Worm (Caenorhabditis elegans) whole organism, L1 larva: Measurements from ENCODE around the gene C02F12.5.

ENCODE experiments used
- alr-1 ChIP-seq: fragments of 200-800 bp; sonication (Bioruptor generic); optimal IDR thresholded peaks from 2 replicates; lab custom pipeline; 2018; ENCODE audit warnings: borderline replicate concordance, mild to moderate bottlenecking, missing genetic modification characterization, missing compliant biosample characterization
- blmp-1 ChIP-seq: fragments of 150-350 bp; optimal IDR thresholded peaks from 2 replicates; lab custom pipeline; 2014; ENCODE audit warnings: missing biosample characterization, missing genetic modification characterization
- ceh-63 ChIP-seq: fragments of 200-800 bp; sonication (Bioruptor generic); optimal IDR thresholded peaks from 2 replicates; lab custom pipeline; 2018; ENCODE audit warnings: mild to moderate bottlenecking, missing genetic modification characterization, missing compliant biosample characterization
- ceh-8 ChIP-seq: fragments of 200-800 bp; sonication (Bioruptor generic); optimal IDR thresholded peaks from 2 replicates; lab custom pipeline; 2018; ENCODE audit warnings: mild to moderate bottlenecking, missing genetic modification characterization, moderate library complexity, missing compliant biosample characterization
- ceh-82 ChIP-seq, 3 experiments: fragments of 150-350 bp in 1 of 3; sonication (generic microtip) in 2 of 3; optimal IDR thresholded peaks; 2 replicates each; lab custom pipeline; 2014 to 2017; ENCODE audit warnings: missing biosample characterization in 3 of 3, missing genetic modification characterization in 3 of 3
- ces-1 ChIP-seq: fragments of 150-350 bp; optimal IDR thresholded peaks from 2 replicates; lab custom pipeline; 2014; ENCODE audit warnings: missing biosample characterization, missing genetic modification reagents, missing genetic modification characterization
- dpl-1 ChIP-seq, 3 experiments: fragments of 150-350 bp in 2 of 3; sonication (generic microtip) in 1 of 3; optimal IDR thresholded peaks; 2 replicates each; lab custom pipeline; 2014 to 2017; ENCODE audit warnings: missing biosample characterization in 3 of 3, missing genetic modification characterization in 3 of 3, missing genetic modification reagents in 3 of 3
- egl-13 ChIP-seq: sonication (generic microtip); optimal IDR thresholded peaks from 2 replicates; lab custom pipeline; 2016; ENCODE audit warnings: missing genotype, missing genetic modification reagents, missing genetic modification characterization, missing compliant biosample characterization
- egl-27 ChIP-seq, 2 experiments: fragments of 150-350 bp in 1 of 2; sonication (generic microtip); optimal IDR thresholded peaks; 3 replicates each; lab custom pipeline; 2017 to 2018; ENCODE audit warnings: missing biosample characterization in 2 of 2, missing genetic modification characterization in 2 of 2, missing genetic modification reagents in 2 of 2
- elt-3 ChIP-seq, 6 experiments: fragments of 150-350 bp in 1 of 6; sonication (generic microtip); optimal IDR thresholded peaks; 2 replicates each; lab custom pipeline; 2017 to 2018; ENCODE audit warnings: missing biosample characterization in 6 of 6, missing genetic modification characterization in 6 of 6, inconsistent platforms in 1 of 6
- ets-5 ChIP-seq: fragments of 200-800 bp; sonication (Bioruptor generic); IDR thresholded peaks from 2 replicates; pipeline ENCODE4 v1.3.6; 2022; ENCODE audit warnings: missing genetic modification characterization, missing compliant biosample characterization
- fkh-10 ChIP-seq: sonication (generic microtip); optimal IDR thresholded peaks from 2 replicates; lab custom pipeline; 2017; ENCODE audit warnings: missing biosample characterization, missing genetic modification reagents, missing genetic modification characterization
- fkh-8 ChIP-seq: sonication (generic microtip); optimal IDR thresholded peaks from 2 replicates; lab custom pipeline; 2016; ENCODE audit warnings: mild to moderate bottlenecking, missing genetic modification characterization, missing compliant biosample characterization
- jun-1 ChIP-seq: fragments of 150-350 bp; optimal IDR thresholded peaks from 2 replicates; lab custom pipeline; 2014; ENCODE audit warnings: missing biosample characterization, missing genetic modification reagents, missing genetic modification characterization
- lin-13 ChIP-seq: fragments of 150-350 bp; optimal IDR thresholded peaks from 2 replicates; lab custom pipeline; 2014; ENCODE audit warnings: missing biosample characterization, missing genetic modification reagents, missing genetic modification characterization
- lin-14 ChIP-seq: fragments of 200-800 bp; sonication (Bioruptor generic); optimal IDR thresholded peaks from 2 replicates; lab custom pipeline; 2018; ENCODE audit warnings: mild to moderate bottlenecking, missing genetic modification characterization, moderate library complexity, missing compliant biosample characterization
- lin-15B ChIP-seq: fragments of 150-350 bp; sonication (generic microtip); optimal IDR thresholded peaks from 3 replicates; lab custom pipeline; 2014; ENCODE audit warnings: missing biosample characterization, missing genetic modification characterization
- lin-35 ChIP-seq, 2 experiments: fragments of 150-350 bp; optimal IDR thresholded peaks; 2 replicates each; lab custom pipeline; 2014; ENCODE audit warnings: missing biosample characterization in 2 of 2, missing genetic modification characterization in 2 of 2, missing genetic modification reagents in 2 of 2
- lin-39 ChIP-seq: fragments of 150-350 bp; optimal IDR thresholded peaks from 2 replicates; lab custom pipeline; 2014; ENCODE audit warnings: missing biosample characterization, missing genetic modification reagents, missing genetic modification characterization
- lir-3 ChIP-seq: sonication (generic microtip); optimal IDR thresholded peaks from 2 replicates; lab custom pipeline; 2016; ENCODE audit warnings: mild to moderate bottlenecking, missing genetic modification characterization, moderate library complexity, missing compliant biosample characterization; ENCODE audit not compliant: poor library complexity
- lsy-2 ChIP-seq, 2 experiments: fragments of 150-350 bp; optimal IDR thresholded peaks; 2 replicates each; lab custom pipeline; 2014; ENCODE audit warnings: missing biosample characterization in 2 of 2, missing genetic modification characterization in 2 of 2
- mdl-1 ChIP-seq, 2 experiments: fragments of 150-350 bp; optimal IDR thresholded peaks; 2 replicates each; lab custom pipeline; 2014 to 2017; ENCODE audit warnings: missing biosample characterization in 2 of 2, missing genetic modification characterization in 2 of 2, inconsistent platforms in 1 of 2
- mep-1 ChIP-seq: fragments of 150-350 bp; optimal IDR thresholded peaks from 2 replicates; lab custom pipeline; 2014; ENCODE audit warnings: missing biosample characterization, missing genetic modification characterization
- nhr-19 ChIP-seq: fragments of 200-800 bp; sonication (Bioruptor generic); conservative IDR thresholded peaks from 2 replicates; pipeline ENCODE4 v1.3.6; 2022; ENCODE audit warnings: missing genetic modification characterization, missing compliant biosample characterization
- nhr-20 ChIP-seq: sonication (generic microtip); optimal IDR thresholded peaks from 2 replicates; lab custom pipeline; 2016; ENCODE audit warnings: mild to moderate bottlenecking, missing genetic modification characterization, missing compliant biosample characterization
- nhr-47 ChIP-seq: sonication (generic microtip); optimal IDR thresholded peaks from 2 replicates; lab custom pipeline; 2016; ENCODE audit warnings: mild to moderate bottlenecking, missing genetic modification characterization, moderate library complexity, missing compliant biosample characterization
- nhr-71 ChIP-seq: sonication (generic microtip); optimal IDR thresholded peaks from 2 replicates; lab custom pipeline; 2016; ENCODE audit warnings: mild to moderate bottlenecking, missing genetic modification characterization, moderate library complexity, missing compliant biosample characterization
- nhr-76 ChIP-seq: sonication (generic microtip); optimal IDR thresholded peaks from 2 replicates; lab custom pipeline; 2017; ENCODE audit warnings: missing biosample characterization, missing genetic modification characterization
- nhr-77 ChIP-seq: fragments of 150-350 bp; optimal IDR thresholded peaks from 2 replicates; lab custom pipeline; 2014; ENCODE audit warnings: missing biosample characterization, missing genetic modification characterization
- nhr-90 ChIP-seq: sonication (generic microtip); optimal IDR thresholded peaks from 2 replicates; lab custom pipeline; 2016; ENCODE audit warnings: mild to moderate bottlenecking, missing genetic modification characterization, missing compliant biosample characterization; ENCODE audit not compliant: poor library complexity
- pag-3 ChIP-seq: sonication (generic microtip); optimal IDR thresholded peaks from 2 replicates; lab custom pipeline; 2017; ENCODE audit warnings: missing genetic modification characterization, mild to moderate bottlenecking, missing compliant biosample characterization, antibody characterized with exemption, borderline replicate concordance; ENCODE audit not compliant: insufficient read depth
- pqm-1 ChIP-seq: sonication (generic microtip); optimal IDR thresholded peaks from 3 replicates; lab custom pipeline; 2017; ENCODE audit warnings: missing biosample characterization, missing genetic modification characterization
- rnt-1 ChIP-seq: sonication (generic microtip); optimal IDR thresholded peaks from 2 replicates; lab custom pipeline; 2016; ENCODE audit warnings: mild to moderate bottlenecking, missing genetic modification characterization, moderate library complexity, missing compliant biosample characterization
- skn-1 ChIP-seq: fragments of 150-350 bp; optimal IDR thresholded peaks from 2 replicates; lab custom pipeline; 2014; ENCODE audit warnings: missing biosample characterization, missing genetic modification characterization
- snu-23 ChIP-seq: sonication (generic microtip); optimal IDR thresholded peaks from 2 replicates; lab custom pipeline; 2016; ENCODE audit warnings: missing genetic modification characterization, missing compliant biosample characterization
- sox-4 ChIP-seq: sonication (generic microtip); optimal IDR thresholded peaks from 2 replicates; lab custom pipeline; 2016; ENCODE audit warnings: missing genetic modification characterization, missing compliant biosample characterization
- swsn-7 ChIP-seq: sonication (generic microtip); optimal IDR thresholded peaks from 2 replicates; lab custom pipeline; 2016; ENCODE audit warnings: missing genetic modification characterization, missing compliant biosample characterization
- tbx-2 ChIP-seq: sonication (generic microtip); optimal IDR thresholded peaks from 2 replicates; lab custom pipeline; 2016; ENCODE audit warnings: missing genetic modification characterization, missing compliant biosample characterization
- unc-130 ChIP-seq: fragments of 150-350 bp; optimal IDR thresholded peaks from 2 replicates; lab custom pipeline; 2017; ENCODE audit warnings: missing biosample characterization, missing genetic modification characterization, inconsistent platforms
- unc-86 ChIP-seq: sonication (generic microtip); optimal IDR thresholded peaks from 2 replicates; lab custom pipeline; 2016; ENCODE audit warnings: missing genetic modification characterization, missing compliant biosample characterization
- unc-98 ChIP-seq: fragments of 200-800 bp; sonication (Bioruptor generic); IDR thresholded peaks from 2 replicates; pipeline ENCODE4 v1.3.6; 2022; ENCODE audit warnings: missing genetic modification characterization, missing compliant biosample characterization
- vab-15 ChIP-seq: sonication (generic microtip); optimal IDR thresholded peaks from 2 replicates; lab custom pipeline; 2017; ENCODE audit warnings: missing genotype, mild to moderate bottlenecking, missing genetic modification characterization, missing compliant biosample characterization
- xbp-1 ChIP-seq: sonication (generic microtip); optimal IDR thresholded peaks from 2 replicates; lab custom pipeline; 2016; ENCODE audit warnings: missing genetic modification characterization, missing compliant biosample characterization
- zag-1 ChIP-seq: fragments of 150-350 bp; optimal IDR thresholded peaks from 2 replicates; lab custom pipeline; 2014; ENCODE audit warnings: missing biosample characterization, missing genetic modification characterization
- ztf-11 ChIP-seq, 2 experiments: sonication (generic microtip); optimal IDR thresholded peaks; 2 replicates each; lab custom pipeline; 2016 to 2017; ENCODE audit warnings: missing genetic modification characterization in 2 of 2, missing biosample characterization in 1 of 2, missing compliant biosample characterization in 1 of 2

Gene C02F12.5

ce11 chrX:3694172-3694571, 22.3 kb upstream of the C02F12.5 start:
- TF ChIP-seq lin-15B (tag; lab: Kevin White, UChicago) (no peak), mdl-1 (tag; optimal IDR thresholded peaks at IDR 0.05; lab: Kevin White, UChicago) (peak in 1 of 2 experiments; percentile 66), jun-1 (tag; lab: Kevin White, UChicago) (no peak), fkh-10 (peak; percentile 35), snu-23 (GFP tag; lab: Kevin White, UChicago) (peak; percentile 64), ceh-8 (GFP tag; lab: Kevin White, UChicago) (peak; percentile 9), nhr-90 (tag; lab: Kevin White, UChicago) (no peak), blmp-1 (tag; lab: Kevin White, UChicago) (peak; percentile 40), tbx-2 (tag; lab: Kevin White, UChicago) (peak; percentile 23), swsn-7 (peak; percentile 48), nhr-47 (tag; lab: Kevin White, UChicago) (peak; percentile 32), lsy-2 (tag; optimal IDR thresholded peaks at IDR 0.05; lab: Kevin White, UChicago) (peak in 1 of 2 experiments; percentile 37), unc-98 (GFP tag; lab: Robert Waterston, UW) (no peak), xbp-1 (tag; lab: Kevin White, UChicago) (peak; percentile 34), dpl-1 (GFP tag; optimal IDR thresholded peaks at IDR 0.05; lab: Kevin White, UChicago) (peak in 1 of 3 experiments; percentile 29), unc-86 (tag; lab: Kevin White, UChicago) (peak; percentile 7), sox-4 (tag; lab: Kevin White, UChicago) (no peak), lin-14 (GFP tag; lab: Kevin White, UChicago) (peak; percentile 81), lin-35 (GFP tag; optimal IDR thresholded peaks at IDR 0.05; lab: Kevin White, UChicago) (peak; percentile 17 to 42), nhr-20 (tag; lab: Kevin White, UChicago) (peak; percentile 5), skn-1 (tag; lab: Kevin White, UChicago) (peak; percentile 20), mep-1 (peak; percentile 7), ztf-11 (tag; optimal IDR thresholded peaks at IDR 0.05; lab: Kevin White, UChicago) (peak in 1 of 2 experiments; percentile 29), nhr-71 (peak; percentile 67), fkh-8 (peak; percentile 50), lin-39 (tag; lab: Kevin White, UChicago) (no peak), rnt-1 (tag; lab: Kevin White, UChicago) (peak; percentile 24), ceh-82 (tag; optimal IDR thresholded peaks at IDR 0.05; lab: Kevin White, UChicago) (peak in 2 of 3 experiments; percentile 1 to 49), ceh-63 (GFP tag; lab: Kevin White, UChicago) (peak; percentile 90), nhr-19 (GFP tag; lab: Robert Waterston, UW) (peak; percentile 39; the same call in 1 of the 2 replicates)

DNA sequence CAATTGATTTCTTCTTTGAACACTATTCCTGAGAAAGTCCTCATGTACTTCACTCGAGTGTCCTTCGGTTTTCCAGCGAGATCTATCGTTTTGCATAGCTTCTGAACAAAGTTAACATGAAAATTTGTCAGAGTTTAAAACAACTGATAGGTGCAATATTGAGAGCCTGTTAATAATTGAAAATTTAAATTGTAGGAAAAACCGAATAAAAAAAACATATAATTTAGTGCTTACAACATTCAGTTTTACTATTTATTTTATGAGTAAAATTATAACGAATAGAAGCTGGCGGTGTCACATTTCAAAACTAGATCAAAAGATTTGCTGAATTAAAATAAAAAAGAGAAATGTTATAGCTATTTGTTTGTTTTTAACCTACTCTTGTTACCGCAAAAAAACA, 21.2 kb upstream of the C02F12.5 start, which contains the start of gene C02F12.8:
TSS of gene C02F12.8 (minus strand) at position 101 of the 400 bp plus-strand sequence.
- no peak for TF ChIP-seq pag-3
- TF ChIP-seq, all 84 proteins: peak for 0

ce11 chrX:3689802-3690201, 17.9 kb upstream of the C02F12.5 start:
- no peak for TF ChIP-seq alr-1 (tag; lab: Kevin White, UChicago)
- TF ChIP-seq vab-15 (tag; lab: Kevin White, UChicago) = no peak
- TF ChIP-seq zag-1 (tag; lab: Kevin White, UChicago) = no peak
- no peak for TF ChIP-seq lin-13 (GFP tag; lab: Kevin White, UChicago)
- no peak for TF ChIP-seq nhr-71
- TF ChIP-seq egl-13 (tag; lab: Kevin White, UChicago) = no peak
- no peak for TF ChIP-seq mep-1
- TF ChIP-seq unc-130 (tag; lab: Kevin White, UChicago) = no peak
- TF ChIP-seq pqm-1 (tag; lab: Kevin White, UChicago) = no peak
- TF ChIP-seq nhr-77 (tag; lab: Kevin White, UChicago) = no peak
- TF ChIP-seq nhr-76 (tag; lab: Kevin White, UChicago) = no peak
- no peak for TF ChIP-seq blmp-1 (tag; lab: Kevin White, UChicago)
- no peak for TF ChIP-seq ets-5 (GFP tag; lab: Robert Waterston, UW)
- TF ChIP-seq ces-1 (GFP tag; lab: Kevin White, UChicago) = no peak
- TF ChIP-seq egl-27 (tag; optimal IDR thresholded peaks at IDR 0.05; lab: Kevin White, UChicago) = no peak
- no peak for TF ChIP-seq lir-3 (tag; lab: Kevin White, UChicago)
- no peak for TF ChIP-seq elt-3 (tag; optimal IDR thresholded peaks at IDR 0.05; lab: Kevin White, UChicago)
- no peak for TF ChIP-seq lin-15B (tag; lab: Kevin White, UChicago)
